Fruit fly (Drosophila melanogaster): ENCODE measurements around the gene Top1.

dm6 chrX:15360961-15361360, 41.7 kb downstream of the Top1 start, which contains the start of gene Pp1-13C:
- TF ChIP-seq Vsx2 (GFP tag; optimal IDR thresholded peaks at IDR 0.05; ENCODE audit: partially characterized antibody) (no peak), foxo (GFP tag; optimal IDR thresholded peaks at IDR 0.05) (no peak), pan (optimal IDR thresholded peaks at IDR 0.05) (no peak), h (GFP tag; optimal IDR thresholded peaks at IDR 0.05) (no peak), rgr (GFP tag; optimal IDR thresholded peaks at IDR 0.05) (no peak), lola (GFP tag; optimal IDR thresholded peaks at IDR 0.05) (no peak), sage (GFP tag; optimal IDR thresholded peaks at IDR 0.05) (no peak), Sp1 (GFP tag; optimal IDR thresholded peaks at IDR 0.05) (no peak), GATAd (GFP tag; optimal IDR thresholded peaks at IDR 0.05) (no peak), Hnf4 (GFP tag; optimal IDR thresholded peaks at IDR 0.05) (no peak)

Data from whole organism, wandering third instar larva.